Fruit fly (Drosophila melanogaster) whole organism, prepupa: ENCODE measurements around the gene Trf2.

Source experiments
- CG10669 ChIP-seq: fragments of 200-800 bp; sonication (Bioruptor generic); optimal IDR thresholded peaks from 3 replicates; lab custom pipeline; 2018; ENCODE audit warnings: missing biosample characterization, mild to moderate bottlenecking, missing genetic modification characterization, moderate library complexity
- CG32006 ChIP-seq: fragments of 200-800 bp; sonication (Bioruptor generic); optimal IDR thresholded peaks from 3 replicates; lab custom pipeline; 2017; ENCODE audit warnings: missing biosample characterization, mild to moderate bottlenecking, missing genetic modification characterization
- CG3919 ChIP-seq: fragments of 200-800 bp; sonication (Bioruptor generic); optimal IDR thresholded peaks from 3 replicates; lab custom pipeline; 2016; ENCODE audit warnings: missing biosample characterization, missing genetic modification characterization
- CG6792 ChIP-seq: fragments of 200-800 bp; sonication (Bioruptor generic); optimal IDR thresholded peaks from 3 replicates; lab custom pipeline; 2016; ENCODE audit warnings: missing biosample characterization, missing genetic modification characterization
- CG8119 ChIP-seq: fragments of 200-800 bp; sonication (Bioruptor generic); IDR thresholded peaks from 3 replicates; pipeline ENCODE4 v1.3.6; 2022; ENCODE audit warnings: missing biosample characterization, missing genetic modification characterization
- CG8632 ChIP-seq: fragments of 200-800 bp; sonication (Bioruptor generic); optimal IDR thresholded peaks from 3 replicates; lab custom pipeline; 2016; ENCODE audit warnings: missing biosample characterization, missing genetic modification characterization
- Hr39 ChIP-seq: fragments of 200-800 bp; sonication (Bioruptor generic); optimal IDR thresholded peaks from 2 replicates; lab custom pipeline; 2016; ENCODE audit warnings: missing biosample characterization, missing genetic modification characterization
- Hr4 ChIP-seq: fragments of 200-800 bp; sonication (Bioruptor generic); optimal IDR thresholded peaks from 3 replicates; lab custom pipeline; 2016; ENCODE audit warnings: missing biosample characterization, missing genetic modification characterization
- lz ChIP-seq: fragments of 200-800 bp; sonication (Bioruptor generic); optimal IDR thresholded peaks from 3 replicates; lab custom pipeline; 2016; ENCODE audit warnings: missing biosample characterization, missing genetic modification characterization
- vri ChIP-seq: fragments of 200-800 bp; sonication (Bioruptor generic); optimal IDR thresholded peaks from 3 replicates; lab custom pipeline; 2016; ENCODE audit warnings: missing biosample characterization, mild to moderate bottlenecking, missing genetic modification characterization

dm6 chrX:8448171-8448570 is 39.1 kb downstream of the Trf2 start:
- no peak for TF ChIP-seq CG8632 (GFP tag; lab: Kevin White, UChicago)
- TF ChIP-seq CG6792 (GFP tag; lab: Kevin White, UChicago) = no peak
- TF ChIP-seq CG8119 (GFP tag; lab: Robert Waterston, UW) = no peak
- no peak for TF ChIP-seq vri
- no peak for TF ChIP-seq Hr4 (GFP tag; lab: Kevin White, UChicago)
- TF ChIP-seq Hr39 (GFP tag; lab: Kevin White, UChicago) = no peak
- no peak for TF ChIP-seq CG32006 (GFP tag; lab: Kevin White, UChicago)
- no peak for TF ChIP-seq CG10669
- no peak for TF ChIP-seq lz (GFP tag; lab: Kevin White, UChicago)
- no peak for TF ChIP-seq CG3919 (GFP tag; lab: Kevin White, UChicago)
